Worm (Caenorhabditis elegans) whole organism, L3 larva: Measurements from ENCODE around the gene sra-6.
A peak's percentile ranks its signal among the peaks of the same experiment; 100 is the strongest.

Experiments
- aly-2 ChIP-seq: fragments of 150-350 bp; optimal IDR thresholded peaks from 2 replicates; lab custom pipeline; 2014; ENCODE audit warnings: missing biosample characterization, missing genetic modification characterization
- ama-1 ChIP-seq: fragments of 150-350 bp; optimal IDR thresholded peaks from 2 replicates; lab custom pipeline; 2018
- ceh-28 ChIP-seq: fragments of 150-350 bp; optimal IDR thresholded peaks from 2 replicates; lab custom pipeline; 2014; ENCODE audit warnings: missing biosample characterization, missing genetic modification reagents, missing genetic modification characterization
- ceh-82 ChIP-seq: fragments of 150-350 bp; optimal IDR thresholded peaks from 2 replicates; lab custom pipeline; 2014; ENCODE audit warnings: missing biosample characterization, missing genetic modification characterization
- ceh-9 ChIP-seq: sonication (generic microtip); optimal IDR thresholded peaks from 2 replicates; lab custom pipeline; 2018; ENCODE audit warnings: missing biosample characterization, missing genetic modification characterization
- egl-27 ChIP-seq: sonication (generic microtip); optimal IDR thresholded peaks from 4 replicates; lab custom pipeline; 2017; ENCODE audit warnings: missing biosample characterization, missing genetic modification reagents, missing genetic modification characterization
- egl-5 ChIP-seq: fragments of 150-350 bp; optimal IDR thresholded peaks from 2 replicates; lab custom pipeline; 2017; ENCODE audit warnings: missing biosample characterization, missing genetic modification reagents, missing genetic modification characterization, inconsistent platforms
- elt-2 ChIP-seq: sonication (generic microtip); optimal IDR thresholded peaks from 2 replicates; lab custom pipeline; 2016; ENCODE audit warnings: missing genetic modification reagents, mild to moderate bottlenecking, missing genetic modification characterization, missing compliant biosample characterization
- elt-3 ChIP-seq, 3 experiments: fragments of 150-350 bp in 1 of 3; sonication (generic microtip) in 2 of 3; optimal IDR thresholded peaks; 2 replicates in 2 of 3; 4 replicates in 1 of 3; lab custom pipeline; 2014 to 2017; ENCODE audit warnings: missing biosample characterization in 3 of 3, missing genetic modification characterization in 3 of 3
- eor-1 ChIP-seq, 2 experiments: fragments of 150-350 bp; optimal IDR thresholded peaks; 2 replicates each; lab custom pipeline; 2014 to 2018; ENCODE audit warnings: missing biosample characterization in 2 of 2, missing genetic modification characterization in 2 of 2
- fkh-2 ChIP-seq: fragments of 150-350 bp; optimal IDR thresholded peaks from 2 replicates; lab custom pipeline; 2014; ENCODE audit warnings: missing biosample characterization, missing genetic modification reagents, missing genetic modification characterization
- fos-1 ChIP-seq: fragments of 150-350 bp; optimal IDR thresholded peaks from 2 replicates; lab custom pipeline; 2014; ENCODE audit warnings: missing biosample characterization, missing genetic modification characterization
- hmg-11 ChIP-seq: sonication (generic microtip); optimal IDR thresholded peaks from 2 replicates; lab custom pipeline; 2016; ENCODE audit warnings: missing genetic modification characterization, missing compliant biosample characterization
- jun-1 ChIP-seq: fragments of 150-350 bp; optimal IDR thresholded peaks from 2 replicates; lab custom pipeline; 2014; ENCODE audit warnings: missing biosample characterization, missing genetic modification reagents, missing genetic modification characterization
- lin-15B ChIP-seq: fragments of 150-350 bp; optimal IDR thresholded peaks from 2 replicates; lab custom pipeline; 2014; ENCODE audit warnings: missing biosample characterization, missing genetic modification characterization
- lin-39 ChIP-seq: fragments of 150-350 bp; optimal IDR thresholded peaks from 2 replicates; lab custom pipeline; 2018; ENCODE audit warnings: missing biosample characterization, missing genetic modification reagents, missing genetic modification characterization
- lsy-12 ChIP-seq: sonication (generic microtip); optimal IDR thresholded peaks from 2 replicates; lab custom pipeline; 2016; ENCODE audit warnings: mild to moderate bottlenecking, missing genetic modification characterization, missing compliant biosample characterization
- mdl-1 ChIP-seq: fragments of 150-350 bp; optimal IDR thresholded peaks from 2 replicates; lab custom pipeline; 2014; ENCODE audit warnings: missing biosample characterization, missing genetic modification characterization
- mml-1 ChIP-seq: fragments of 150-350 bp; sonication (generic microtip); optimal IDR thresholded peaks from 3 replicates; lab custom pipeline; 2014; ENCODE audit warnings: missing biosample characterization, missing genetic modification characterization
- nfya-1 ChIP-seq: sonication (generic microtip); optimal IDR thresholded peaks from 2 replicates; lab custom pipeline; 2017; ENCODE audit warnings: missing genetic modification characterization, mild to moderate bottlenecking, missing compliant biosample characterization, antibody characterized with exemption, moderate library complexity; ENCODE audit not compliant: insufficient read depth
- nhr-11 ChIP-seq: fragments of 150-350 bp; optimal IDR thresholded peaks from 2 replicates; lab custom pipeline; 2014; ENCODE audit warnings: missing biosample characterization, missing genetic modification characterization
- nhr-12 ChIP-seq: fragments of 150-350 bp; optimal IDR thresholded peaks from 2 replicates; lab custom pipeline; 2014; ENCODE audit warnings: missing biosample characterization, missing genetic modification characterization
- nhr-23 ChIP-seq: fragments of 150-350 bp; optimal IDR thresholded peaks from 2 replicates; lab custom pipeline; 2014; ENCODE audit warnings: missing biosample characterization, missing genetic modification reagents, missing genetic modification characterization
- nhr-237 ChIP-seq: fragments of 150-350 bp; optimal IDR thresholded peaks from 2 replicates; lab custom pipeline; 2014; ENCODE audit warnings: missing biosample characterization, missing genetic modification characterization
- nhr-25 ChIP-seq: sonication (generic microtip); optimal IDR thresholded peaks from 2 replicates; lab custom pipeline; 2017; ENCODE audit warnings: missing biosample characterization, missing genetic modification characterization
- nhr-28 ChIP-seq: fragments of 150-350 bp; optimal IDR thresholded peaks from 2 replicates; lab custom pipeline; 2014; ENCODE audit warnings: missing biosample characterization, missing genetic modification characterization
- nhr-43 ChIP-seq: sonication (generic microtip); optimal IDR thresholded peaks from 2 replicates; lab custom pipeline; 2016; ENCODE audit warnings: mild to moderate bottlenecking, missing genetic modification characterization, missing compliant biosample characterization; ENCODE audit not compliant: poor library complexity, severe bottlenecking
- nhr-67 ChIP-seq: fragments of 150-350 bp; optimal IDR thresholded peaks from 2 replicates; lab custom pipeline; 2014; ENCODE audit warnings: missing biosample characterization, missing genetic modification characterization
- pha-4 ChIP-seq: fragments of 150-350 bp; optimal IDR thresholded peaks from 2 replicates; lab custom pipeline; 2014; ENCODE audit warnings: missing biosample characterization, missing genetic modification reagents, missing genetic modification characterization
- sea-2 ChIP-seq: fragments of 150-350 bp; sonication (generic microtip); optimal IDR thresholded peaks from 4 replicates; lab custom pipeline; 2014; ENCODE audit warnings: missing biosample characterization, missing genetic modification reagents, missing genetic modification characterization
- skn-1 ChIP-seq: fragments of 150-350 bp; optimal IDR thresholded peaks from 2 replicates; lab custom pipeline; 2014; ENCODE audit warnings: missing biosample characterization, missing genetic modification characterization
- snpc-4 ChIP-seq: fragments of 150-350 bp; optimal IDR thresholded peaks from 2 replicates; lab custom pipeline; 2014; ENCODE audit warnings: missing biosample characterization, missing genetic modification characterization
- tbx-2 ChIP-seq: sonication (generic microtip); optimal IDR thresholded peaks from 2 replicates; lab custom pipeline; 2016; ENCODE audit warnings: mild to moderate bottlenecking, missing genetic modification characterization, missing compliant biosample characterization
- unc-39 ChIP-seq: sonication (generic microtip); optimal IDR thresholded peaks from 4 replicates; lab custom pipeline; 2017; ENCODE audit warnings: missing biosample characterization, missing genetic modification characterization
- unc-62 ChIP-seq: fragments of 150-350 bp; sonication (generic microtip); optimal IDR thresholded peaks from 4 replicates; lab custom pipeline; 2014; ENCODE audit warnings: missing biosample characterization, missing genetic modification reagents, missing genetic modification characterization
- zag-1 ChIP-seq: fragments of 150-350 bp; optimal IDR thresholded peaks from 2 replicates; lab custom pipeline; 2014; ENCODE audit warnings: missing biosample characterization, missing genetic modification characterization
- ztf-11 ChIP-seq: fragments of 150-350 bp; optimal IDR thresholded peaks from 2 replicates; lab custom pipeline; 2014; ENCODE audit warnings: missing biosample characterization, missing genetic modification characterization
- ztf-4 ChIP-seq: fragments of 150-350 bp; optimal IDR thresholded peaks from 2 replicates; lab custom pipeline; 2014; ENCODE audit warnings: missing biosample characterization, missing genetic modification characterization

Gene sra-6

ce11 chrII:9583461-9583860, 32.8 kb upstream of the sra-6 start, which contains the start of gene wee-1.1:
wee-1.1 (minus strand) TSS chrII:9583561.
- TF ChIP-seq unc-39: no peak
- no peak for TF ChIP-seq pha-4
- no peak for TF ChIP-seq ceh-9 (tag; lab: Kevin White, UChicago)
- TF ChIP-seq lin-15B (tag; lab: Kevin White, UChicago): no peak
- TF ChIP-seq nhr-23 (tag; lab: Kevin White, UChicago): no peak

- no peak for TF ChIP-seq nhr-25 (tag; lab: Kevin White, UChicago)
- TF ChIP-seq mml-1 (tag; lab: Kevin White, UChicago): no peak
- TF ChIP-seq tbx-2: no peak
- TF ChIP-seq nhr-28 (tag; lab: Kevin White, UChicago): no peak
- no peak for TF ChIP-seq nhr-11 (tag; lab: Kevin White, UChicago)
- no peak for TF ChIP-seq unc-62 (GFP tag; lab: Kevin White, UChicago)
- TF ChIP-seq ceh-28 (tag; lab: Kevin White, UChicago): no peak
- TF ChIP-seq pha-4: peak; percentile 2
Measured at ce11 chrII:9577630-9578029, 27.0 kb upstream of the sra-6 start.

ce11 chrII:9576707-9577106, 26.1 kb upstream of the sra-6 start:
- TF ChIP-seq nhr-28 (tag; lab: Kevin White, UChicago) (no peak), nhr-23 (tag; lab: Kevin White, UChicago) (no peak), pha-4 (no peak), nhr-237 (tag; lab: Kevin White, UChicago) (no peak), eor-1 (tag; optimal IDR thresholded peaks at IDR 0.05; lab: Kevin White, UChicago) (no peak), ztf-11 (tag; lab: Kevin White, UChicago) (no peak), lin-39 (tag; lab: Kevin White, UChicago) (peak; percentile 64), egl-5 (tag; lab: Kevin White, UChicago) (no peak), elt-3 (tag; optimal IDR thresholded peaks at IDR 0.05; lab: Kevin White, UChicago) (no peak)
- TF ChIP-seq, all 47 proteins: peak for 1

ce11 chrII:9575670-9576069, 25.1 kb upstream of the sra-6 start, which contains the start of gene exc-7:
exc-7 (plus strand) TSS chrII:9575970.
- TF ChIP-seq jun-1 (tag; lab: Kevin White, UChicago): no peak
- TF ChIP-seq nhr-12: no peak
- TF ChIP-seq ztf-11 (tag; lab: Kevin White, UChicago): no peak
- no peak for TF ChIP-seq ztf-4 (tag; lab: Kevin White, UChicago)
- no peak for TF ChIP-seq mdl-1 (tag; lab: Kevin White, UChicago)
- TF ChIP-seq nhr-67 (tag; lab: Kevin White, UChicago): no peak
- TF ChIP-seq fos-1 (tag; lab: Kevin White, UChicago): no peak
- TF ChIP-seq snpc-4 (tag; lab: Kevin White, UChicago): no peak

ce11 chrII:9574406-9574805, 23.8 kb upstream of the sra-6 start:
- no peak for TF ChIP-seq nhr-25 (tag; lab: Kevin White, UChicago)
- no peak for TF ChIP-seq ceh-28 (tag; lab: Kevin White, UChicago)

- no peak for TF ChIP-seq snpc-4 (tag; lab: Kevin White, UChicago)
- TF ChIP-seq nhr-23 (tag; lab: Kevin White, UChicago): peak; percentile 54
Measured at ce11 chrII:9573412-9573811, 22.8 kb upstream of the sra-6 start.

- peak; percentile 33 for TF ChIP-seq nhr-43 (tag; lab: Kevin White, UChicago)
- TF ChIP-seq hmg-11: peak; percentile 63
- TF ChIP-seq nhr-23 (tag; lab: Kevin White, UChicago): peak; percentile 53
- no peak for TF ChIP-seq zag-1 (tag; lab: Kevin White, UChicago)
- TF ChIP-seq fkh-2: no peak
- no peak for TF ChIP-seq skn-1 (tag; lab: Kevin White, UChicago)
- peak; percentile 37 for TF ChIP-seq elt-2
- no peak for TF ChIP-seq eor-1 (tag; optimal IDR thresholded peaks at IDR 0.05; lab: Kevin White, UChicago)
- no peak for TF ChIP-seq aly-2 (tag; lab: Kevin White, UChicago)
- peak; percentile 42 for TF ChIP-seq nhr-25 (tag; lab: Kevin White, UChicago)
- TF ChIP-seq lin-39 (tag; lab: Kevin White, UChicago): no peak
- TF ChIP-seq lin-15B (tag; lab: Kevin White, UChicago): no peak
- no peak for TF ChIP-seq nhr-237 (tag; lab: Kevin White, UChicago)
- TF ChIP-seq nhr-28 (tag; lab: Kevin White, UChicago): no peak
- no peak for TF ChIP-seq nhr-11 (tag; lab: Kevin White, UChicago)
- peak; percentile 70 for TF ChIP-seq lsy-12
- no peak for TF ChIP-seq ceh-82 (tag; lab: Kevin White, UChicago)
- TF ChIP-seq pha-4: peak; percentile 1
- no peak for TF ChIP-seq egl-27
- no peak for TF ChIP-seq ama-1 (lab: Kevin White, UChicago)
- TF ChIP-seq sea-2: no peak
- TF ChIP-seq ceh-9 (tag; lab: Kevin White, UChicago): no peak
- TF ChIP-seq unc-39: peak; percentile 23
- peak; percentile 24 for TF ChIP-seq nfya-1 (tag; lab: Kevin White, UChicago)
- no peak for TF ChIP-seq nhr-67 (tag; lab: Kevin White, UChicago)
- TF ChIP-seq mml-1 (tag; lab: Kevin White, UChicago): no peak
- no peak for TF ChIP-seq unc-62 (GFP tag; lab: Kevin White, UChicago)
Measured at ce11 chrII:9566045-9566444, 15.4 kb upstream of the sra-6 start.
